Worm (Caenorhabditis elegans): ENCODE results near the gene H03A11.13.

H03A11.13 gene

DNA sequence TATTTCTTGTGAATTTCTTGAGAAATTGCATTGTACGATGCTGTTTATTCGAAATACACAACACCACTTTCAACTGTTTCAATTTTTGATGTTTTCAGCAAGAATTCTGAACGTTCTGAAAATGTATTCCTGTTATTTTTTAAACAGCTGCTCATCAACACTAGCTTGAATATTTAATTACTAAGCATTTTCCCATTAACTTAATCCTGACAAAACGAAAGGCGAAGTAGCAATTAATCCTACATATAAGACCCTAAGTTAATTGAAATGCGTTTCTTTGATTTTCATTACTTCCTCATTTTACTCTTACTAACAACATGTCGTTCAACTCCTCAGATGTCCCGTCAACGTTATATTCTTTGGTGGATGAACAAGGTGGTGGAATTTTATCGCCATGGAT, 44.6 kb downstream of the H03A11.13 start, which contains the start of gene ocr-3:
TSS of gene ocr-3 (plus strand) at position 301 of the 400 bp plus-strand sequence.
- TF ChIP-seq ceh-9 (tag; optimal IDR thresholded peaks at IDR 0.05) (no peak), ceh-45 (GFP tag; IDR thresholded peaks at IDR 0.05) (no peak), hlh-13 (GFP tag; optimal IDR thresholded peaks at IDR 0.05) (no peak), ztf-16 (tag; optimal IDR thresholded peaks at IDR 0.05) (no peak), nhr-232 (tag; optimal IDR thresholded peaks at IDR 0.05) (no peak), ttx-3 (tag; optimal IDR thresholded peaks at IDR 0.05) (no peak), ceh-31 (tag; optimal IDR thresholded peaks at IDR 0.05) (no peak), eyg-1 (tag; optimal IDR thresholded peaks at IDR 0.05) (no peak), ets-4 (tag; optimal IDR thresholded peaks at IDR 0.05) (no peak), sox-4 (tag; optimal IDR thresholded peaks at IDR 0.05) (no peak), pat-9 (tag; optimal IDR thresholded peaks at IDR 0.05) (no peak), fkh-6 (tag; optimal IDR thresholded peaks at IDR 0.05) (no peak), fax-1 (tag; optimal IDR thresholded peaks at IDR 0.05) (no peak), sox-2 (GFP tag; IDR thresholded peaks at IDR 0.05) (no peak), nfya-1 (tag; optimal IDR thresholded peaks at IDR 0.05) (no peak)

DNA sequence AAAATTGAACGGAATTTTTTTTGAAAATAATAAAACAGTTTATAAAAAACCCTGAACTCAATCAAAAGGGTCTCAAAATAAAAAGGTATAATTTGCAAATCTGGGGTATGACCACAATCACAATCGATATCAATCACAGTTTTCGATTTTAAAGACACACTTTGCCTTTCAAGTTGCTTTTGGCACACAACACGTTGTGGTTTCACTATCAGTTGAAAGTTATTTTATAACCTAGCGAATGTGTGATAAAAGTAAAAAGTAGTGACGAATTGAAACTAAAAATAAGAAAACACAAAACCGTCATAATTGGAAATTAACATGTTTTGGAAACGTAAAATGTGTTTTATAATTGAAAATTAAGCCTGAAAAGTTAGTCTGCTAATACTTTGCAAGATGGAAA, 45.3 kb downstream of the H03A11.13 start:
- TF ChIP-seq K02D7.2 (tag; optimal IDR thresholded peaks at IDR 0.05), result no peak
- no peak for TF ChIP-seq lim-6 (tag; optimal IDR thresholded peaks at IDR 0.05)
- TF ChIP-seq C08G9.2 (tag; optimal IDR thresholded peaks at IDR 0.05), result no peak
- no peak for TF ChIP-seq che-1 (tag; optimal IDR thresholded peaks at IDR 0.05)
- no peak for TF ChIP-seq odd-2 (tag; optimal IDR thresholded peaks at IDR 0.05)
- no peak for TF ChIP-seq dmd-4 (tag; optimal IDR thresholded peaks at IDR 0.05; ENCODE audit: borderline replicate concordance)
- TF ChIP-seq zip-5 (tag; optimal IDR thresholded peaks at IDR 0.05), result no peak
- no peak for TF ChIP-seq pat-9 (tag; optimal IDR thresholded peaks at IDR 0.05)
- no peak for TF ChIP-seq lin-11 (tag; optimal IDR thresholded peaks at IDR 0.05)
- TF ChIP-seq ceh-45 (GFP tag; IDR thresholded peaks at IDR 0.05), result no peak
- no peak for TF ChIP-seq eyg-1 (tag; optimal IDR thresholded peaks at IDR 0.05)
- no peak for TF ChIP-seq nhr-11 (tag; optimal IDR thresholded peaks at IDR 0.05)
- TF ChIP-seq pha-2 (tag; optimal IDR thresholded peaks at IDR 0.05), result no peak
- TF ChIP-seq sdc-2 (tag; optimal IDR thresholded peaks at IDR 0.05), result no peak
- TF ChIP-seq ceh-48 (tag; optimal IDR thresholded peaks at IDR 0.05), result no peak
- no peak for TF ChIP-seq fkh-6 (tag; optimal IDR thresholded peaks at IDR 0.05)
- TF ChIP-seq C38D4.7 (GFP tag; optimal IDR thresholded peaks at IDR 0.05), result no peak
- no peak for TF ChIP-seq dve-1 (tag; optimal IDR thresholded peaks at IDR 0.05)
- TF ChIP-seq ceh-34 (tag; optimal IDR thresholded peaks at IDR 0.05), result no peak
- TF ChIP-seq tbx-2 (tag; optimal IDR thresholded peaks at IDR 0.05), result no peak

DNA sequence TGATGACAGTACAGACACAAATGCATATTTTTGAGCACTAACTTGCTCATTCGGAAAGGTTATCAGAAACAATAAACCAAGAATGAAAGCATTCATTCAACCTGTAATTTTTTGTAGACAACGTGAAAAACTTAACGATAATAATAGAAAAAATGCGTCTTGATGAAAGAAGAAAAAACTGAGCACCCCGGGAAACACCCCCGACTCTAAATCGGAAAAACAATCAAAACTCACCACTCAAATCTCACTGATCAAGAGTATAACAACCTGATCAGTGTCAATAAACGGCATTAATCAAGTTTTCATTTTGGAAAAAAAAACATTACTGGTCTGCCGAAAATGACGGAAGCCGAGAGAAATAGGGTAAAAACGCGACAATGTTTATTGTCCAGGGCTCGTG, 46.9 kb downstream of the H03A11.13 start, which contains the start of gene T10B10.8:
TSS of gene T10B10.8 (minus strand) at position 101 of the 400 bp plus-strand sequence.
- TF ChIP-seq lim-6 (tag; optimal IDR thresholded peaks at IDR 0.05) (no peak), pha-2 (tag; optimal IDR thresholded peaks at IDR 0.05) (no peak), hlh-13 (GFP tag; optimal IDR thresholded peaks at IDR 0.05) (no peak), gmeb-2 (tag; optimal IDR thresholded peaks at IDR 0.05) (no peak), ttx-3 (tag; optimal IDR thresholded peaks at IDR 0.05) (no peak), sox-4 (tag; optimal IDR thresholded peaks at IDR 0.05) (no peak)

DNA sequence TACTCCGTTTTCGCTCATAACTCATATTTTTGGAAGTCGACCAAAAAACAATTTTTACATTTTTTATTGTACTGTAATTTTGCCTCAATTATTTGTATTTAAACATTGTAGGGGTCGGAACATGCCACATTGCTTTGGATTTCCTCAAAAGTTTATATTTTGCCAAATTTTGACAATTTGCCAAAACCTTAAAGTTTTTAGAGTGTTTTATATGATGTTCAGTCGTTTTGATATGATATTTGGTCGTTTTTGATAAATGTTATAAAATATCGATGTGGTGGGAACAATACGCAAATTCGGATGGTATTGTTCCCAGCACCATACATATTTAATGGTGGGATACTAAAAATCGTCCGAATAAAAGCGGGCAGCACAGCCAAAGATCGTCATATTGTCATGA, 48.9 kb downstream of the H03A11.13 start, which contains the start of gene T10B10.9:
TSS of gene T10B10.9 (plus strand) at position 301 of the 400 bp plus-strand sequence.
- no peak for TF ChIP-seq madf-2 (tag; optimal IDR thresholded peaks at IDR 0.05)
- TF ChIP-seq gmeb-2 (tag; optimal IDR thresholded peaks at IDR 0.05), result no peak
- no peak for TF ChIP-seq hlh-30 (tag; optimal IDR thresholded peaks at IDR 0.05; ENCODE audit: insufficient read depth)
- TF ChIP-seq ceh-34 (tag; optimal IDR thresholded peaks at IDR 0.05), result no peak
- TF ChIP-seq rnt-1 (tag; optimal IDR thresholded peaks at IDR 0.05), result no peak
